Worm (Caenorhabditis elegans) whole organism, young adult: Measurements from ENCODE around the gene K08E7.6.

ENCODE experiments used
- C06A6.2 ChIP-seq: fragments of 200-800 bp; sonication (Bioruptor generic); conservative IDR thresholded peaks from 2 replicates; pipeline ENCODE4 v1.3.6; 2022; ENCODE audit warnings: missing genetic modification characterization, missing compliant biosample characterization
- C17E4.6 ChIP-seq: fragments of 200-800 bp; sonication (Bioruptor generic); IDR thresholded peaks from 2 replicates; pipeline ENCODE4 v1.3.6; 2022; ENCODE audit warnings: missing genetic modification reagents, missing genetic modification characterization, missing compliant biosample characterization
- F10E7.11 ChIP-seq: sonication (generic microtip); optimal IDR thresholded peaks from 2 replicates; lab custom pipeline; 2017; ENCODE audit warnings: mild to moderate bottlenecking, missing genetic modification characterization, moderate library complexity, missing compliant biosample characterization
- F23B12.7 ChIP-seq: sonication (generic microtip); optimal IDR thresholded peaks from 2 replicates; lab custom pipeline; 2017; ENCODE audit warnings: missing genetic modification characterization, mild to moderate bottlenecking, missing compliant biosample characterization, antibody characterized with exemption, moderate library complexity; ENCODE audit not compliant: insufficient read depth
- F39B2.1 ChIP-seq: fragments of 200-800 bp; sonication (Bioruptor generic); IDR thresholded peaks from 2 replicates; pipeline ENCODE4 v1.3.6; 2022; ENCODE audit warnings: missing genetic modification reagents, missing genetic modification characterization, missing compliant biosample characterization
- F55B11.4 ChIP-seq: sonication (generic microtip); optimal IDR thresholded peaks from 2 replicates; lab custom pipeline; 2016; ENCODE audit warnings: missing compliant biosample characterization, missing genetic modification characterization, borderline replicate concordance; ENCODE audit not compliant: insufficient read depth
- F57A8.1 ChIP-seq: fragments of 200-800 bp; sonication (Bioruptor generic); optimal IDR thresholded peaks from 2 replicates; lab custom pipeline; 2018; ENCODE audit warnings: mild to moderate bottlenecking, missing genetic modification characterization, moderate library complexity, missing compliant biosample characterization
- Y53F4B.3 ChIP-seq: fragments of 200-800 bp; sonication (Bioruptor generic); IDR thresholded peaks from 2 replicates; pipeline ENCODE4 v1.3.6; 2022; ENCODE audit warnings: missing genetic modification reagents, missing genetic modification characterization, missing compliant biosample characterization
- akir-1 ChIP-seq: fragments of 200-800 bp; sonication (Bioruptor generic); optimal IDR thresholded peaks from 2 replicates; lab custom pipeline; 2018; ENCODE audit warnings: mild to moderate bottlenecking, missing genetic modification characterization, moderate library complexity, missing compliant biosample characterization
- ama-1 ChIP-seq, 3 experiments: fragments of 150-350 bp in 1 of 3; sonication (generic microtip) in 2 of 3; optimal IDR thresholded peaks; 2 replicates each; lab custom pipeline; 2014 to 2018; ENCODE audit warnings: missing biosample characterization in 2 of 3, missing genetic modification characterization in 2 of 3, missing genetic modification reagents in 2 of 3
- atf-7 ChIP-seq: sonication (generic microtip); optimal IDR thresholded peaks from 2 replicates; lab custom pipeline; 2017; ENCODE audit warnings: mild to moderate bottlenecking, missing genetic modification characterization, missing compliant biosample characterization
- athp-1 ChIP-seq: sonication (generic microtip); optimal IDR thresholded peaks from 2 replicates; lab custom pipeline; 2017; ENCODE audit warnings: mild to moderate bottlenecking, missing genetic modification characterization, missing compliant biosample characterization
- attf-5 ChIP-seq: fragments of 200-800 bp; sonication (Bioruptor generic); optimal IDR thresholded peaks from 2 replicates; lab custom pipeline; 2018; ENCODE audit warnings: mild to moderate bottlenecking, missing genetic modification characterization, missing compliant biosample characterization
- bed-2 ChIP-seq: fragments of 200-800 bp; sonication (Bioruptor generic); IDR thresholded peaks from 2 replicates; pipeline ENCODE4 v1.3.6; 2022; ENCODE audit warnings: missing genetic modification reagents, missing genetic modification characterization, missing compliant biosample characterization
- ccch-3 ChIP-seq: fragments of 200-800 bp; sonication (Bioruptor generic); optimal IDR thresholded peaks from 2 replicates; lab custom pipeline; 2018; ENCODE audit warnings: mild to moderate bottlenecking, missing genetic modification characterization, missing compliant biosample characterization
- ceh-100 ChIP-seq: fragments of 200-800 bp; sonication (Bioruptor generic); IDR thresholded peaks from 2 replicates; pipeline ENCODE4 v1.3.6; 2022; ENCODE audit warnings: missing genetic modification reagents, missing genetic modification characterization, missing compliant biosample characterization
- ceh-58 ChIP-seq: fragments of 200-800 bp; sonication (Bioruptor generic); IDR thresholded peaks from 2 replicates; pipeline ENCODE4 v1.3.6; 2022; ENCODE audit warnings: missing genetic modification characterization, missing compliant biosample characterization
- ceh-79 ChIP-seq: sonication (generic microtip); optimal IDR thresholded peaks from 2 replicates; lab custom pipeline; 2017; ENCODE audit warnings: mild to moderate bottlenecking, missing genetic modification characterization, missing compliant biosample characterization
- ceh-91 ChIP-seq: fragments of 200-800 bp; sonication (Bioruptor generic); IDR thresholded peaks from 2 replicates; pipeline ENCODE4 v1.3.6; 2022; ENCODE audit warnings: missing genetic modification reagents, missing genetic modification characterization, missing compliant biosample characterization
- chd-7 ChIP-seq: sonication (generic microtip); optimal IDR thresholded peaks from 2 replicates; lab custom pipeline; 2016; ENCODE audit warnings: mild to moderate bottlenecking, missing genetic modification characterization, moderate library complexity, missing compliant biosample characterization
- dpff-1 ChIP-seq: sonication (generic microtip); optimal IDR thresholded peaks from 2 replicates; lab custom pipeline; 2017; ENCODE audit warnings: mild to moderate bottlenecking, missing genetic modification characterization, missing compliant biosample characterization
- egl-18 ChIP-seq: fragments of 200-800 bp; sonication (Bioruptor generic); IDR thresholded peaks from 2 replicates; pipeline ENCODE4 v1.3.6; 2022; ENCODE audit warnings: missing genetic modification reagents, missing genetic modification characterization, missing compliant biosample characterization
- hlh-12 ChIP-seq: sonication (generic microtip); optimal IDR thresholded peaks from 2 replicates; lab custom pipeline; 2016; ENCODE audit warnings: missing genetic modification characterization, missing compliant biosample characterization
- hsf-1 ChIP-seq: fragments of 200-800 bp; sonication (Bioruptor generic); IDR thresholded peaks from 2 replicates; pipeline ENCODE4 v1.3.6; 2022; ENCODE audit warnings: missing genetic modification reagents, missing genetic modification characterization, missing compliant biosample characterization
- let-607 ChIP-seq, 2 experiments: fragments of 200-800 bp in 1 of 2; sonication (Bioruptor generic) in 1 of 2; sonication (generic microtip) in 1 of 2; optimal IDR thresholded peaks; 2 replicates each; lab custom pipeline; 2016 to 2018; ENCODE audit warnings: mild to moderate bottlenecking in 2 of 2, missing compliant biosample characterization in 2 of 2, missing genetic modification characterization in 2 of 2, moderate library complexity in 2 of 2, missing genotype in 1 of 2
- madf-6 ChIP-seq: fragments of 200-800 bp; sonication (Bioruptor generic); IDR thresholded peaks from 2 replicates; pipeline ENCODE4 v1.3.6; 2022; ENCODE audit warnings: missing genetic modification reagents, missing genetic modification characterization, missing compliant biosample characterization
- madf-8 ChIP-seq: fragments of 200-800 bp; sonication (Bioruptor generic); conservative IDR thresholded peaks from 2 replicates; pipeline ENCODE4 v1.3.6; 2022; ENCODE audit warnings: missing genetic modification reagents, missing genetic modification characterization, missing compliant biosample characterization
- nhr-90 ChIP-seq: sonication (generic microtip); optimal IDR thresholded peaks from 2 replicates; lab custom pipeline; 2016; ENCODE audit warnings: missing genotype, mild to moderate bottlenecking, missing genetic modification characterization, missing compliant biosample characterization
- pbrm-1 ChIP-seq: fragments of 200-800 bp; sonication (Bioruptor generic); IDR thresholded peaks from 2 replicates; pipeline ENCODE4 v1.3.6; 2022; ENCODE audit warnings: missing genetic modification reagents, missing genetic modification characterization, missing compliant biosample characterization
- rec-8 ChIP-seq, 2 experiments: sonication (generic microtip); optimal IDR thresholded peaks; 2 replicates each; lab custom pipeline; 2016; ENCODE audit warnings: mild to moderate bottlenecking in 2 of 2, missing genetic modification characterization in 2 of 2, missing genetic modification reagents in 2 of 2, missing genotype in 2 of 2, missing biosample characterization in 1 of 2, missing compliant biosample characterization in 1 of 2, moderate library complexity in 1 of 2
- snpc-1.1 ChIP-seq: sonication (generic microtip); optimal IDR thresholded peaks from 2 replicates; lab custom pipeline; 2017; ENCODE audit warnings: missing genetic modification characterization, mild to moderate bottlenecking, missing compliant biosample characterization, antibody characterized with exemption, moderate library complexity, missing genotype, missing genetic modification reagents; ENCODE audit not compliant: insufficient read depth
- snpc-1.3 ChIP-seq: sonication (generic microtip); optimal IDR thresholded peaks from 2 replicates; lab custom pipeline; 2017; ENCODE audit warnings: missing genetic modification characterization, mild to moderate bottlenecking, missing compliant biosample characterization, antibody characterized with exemption, moderate library complexity, missing genotype, missing genetic modification reagents; ENCODE audit not compliant: insufficient read depth
- tbx-9 ChIP-seq: sonication (generic microtip); optimal IDR thresholded peaks from 2 replicates; lab custom pipeline; 2016; ENCODE audit warnings: borderline replicate concordance, missing genetic modification characterization, inconsistent platforms, missing compliant biosample characterization
- tlf-1 ChIP-seq: fragments of 200-800 bp; sonication (Bioruptor generic); optimal IDR thresholded peaks from 2 replicates; lab custom pipeline; 2018; ENCODE audit warnings: mild to moderate bottlenecking, missing genetic modification characterization, missing compliant biosample characterization
- ztf-26 ChIP-seq: sonication (generic microtip); optimal IDR thresholded peaks from 2 replicates; lab custom pipeline; 2017; ENCODE audit warnings: missing genetic modification characterization, missing compliant biosample characterization

Gene K08E7.6

ce11 chrIV:12567176-12567892 is 13.6 kb downstream of the K08E7.6 start, which contains the start of the genes hsb-1 and let-99 (continued):
- TF ChIP-seq madf-6 (GFP tag; lab: Robert Waterston, UW) (peak; percentile 91), F39B2.1 (no peak), nhr-90 (tag; lab: Kevin White, UChicago) (no peak), dpff-1 (tag; lab: Kevin White, UChicago) (no peak), atf-7 (tag; lab: Kevin White, UChicago) (no peak), ztf-26 (tag; lab: Kevin White, UChicago) (no peak), attf-5 (GFP tag; lab: Kevin White, UChicago) (no peak), rec-8 (tag; optimal IDR thresholded peaks at IDR 0.05; lab: Kevin White, UChicago) (no peak), madf-8 (GFP tag; lab: Robert Waterston, UW) (peak; percentile 58), C17E4.6 (GFP tag; lab: Robert Waterston, UW) (no peak), ceh-79 (no peak), F10E7.11 (tag; lab: Kevin White, UChicago) (no peak), ccch-3 (GFP tag; lab: Kevin White, UChicago) (no peak), athp-1 (tag; lab: Kevin White, UChicago) (no peak), ceh-100 (GFP tag; lab: Robert Waterston, UW) (no peak), ceh-91 (peak; percentile 65), tbx-9 (no peak), F55B11.4 (tag; lab: Kevin White, UChicago) (no peak), ama-1 (optimal IDR thresholded peaks at IDR 0.05; lab: Kevin White, UChicago) (no peak), ama-1 (GFP tag; optimal IDR thresholded peaks at IDR 0.05; lab: Kevin White, UChicago) (no peak), egl-18 (GFP tag; lab: Robert Waterston, UW) (no peak), akir-1 (GFP tag; lab: Kevin White, UChicago) (no peak), pbrm-1 (GFP tag; lab: Robert Waterston, UW) (peak; percentile 33; the same call in 1 of the 2 replicates), F57A8.1 (GFP tag; lab: Kevin White, UChicago) (no peak), let-607 (tag; optimal IDR thresholded peaks at IDR 0.05; lab: Kevin White, UChicago) (no peak), F23B12.7 (tag; lab: Kevin White, UChicago) (no peak), Y53F4B.3 (GFP tag; lab: Robert Waterston, UW) (no peak), bed-2 (GFP tag; lab: Robert Waterston, UW) (no peak), tlf-1 (GFP tag; lab: Kevin White, UChicago) (peak; percentile 22), hlh-12 (tag; lab: Kevin White, UChicago) (no peak), snpc-1.1 (tag; lab: Kevin White, UChicago) (no peak), ceh-58 (GFP tag; lab: Robert Waterston, UW) (no peak), chd-7 (tag; lab: Kevin White, UChicago) (no peak), snpc-1.3 (tag; lab: Kevin White, UChicago) (peak; percentile 61)

ce11 chrIV:12565933-12566540 is 14.9 kb downstream of the K08E7.6 start, which contains the start of gene eak-7:
TSS of gene eak-7 (minus strand) at chrIV:12565983.
- TF ChIP-seq hsf-1 (GFP tag; lab: Robert Waterston, UW) (0 out of 2 replicates have a peak, but pooled peaks have one; percentile 28), C06A6.2 (no peak)
